Worm (Caenorhabditis elegans) whole organism, L4/young adult: ENCODE results near the gene erp-44.3.

Experiments
- W03F9.2 ChIP-seq: fragments of 150-350 bp; optimal IDR thresholded peaks from 2 replicates; lab custom pipeline; 2014; ENCODE audit warnings: missing biosample characterization, missing genetic modification characterization
- dao-5 ChIP-seq: sonication (generic microtip); optimal IDR thresholded peaks from 2 replicates; lab custom pipeline; 2016; ENCODE audit warnings: missing genotype, missing genetic modification characterization, moderate library complexity, missing compliant biosample characterization

ce11 chrIV:8146283-8146682 lies 23.8 kb downstream of the erp-44.3 start:
- no peak for TF ChIP-seq W03F9.2 (tag; lab: Kevin White, UChicago)
- no peak for TF ChIP-seq dao-5 (tag; lab: Kevin White, UChicago)
